Worm (Caenorhabditis elegans): ENCODE results near the gene acs-1.

The acs-1 gene

DNA sequence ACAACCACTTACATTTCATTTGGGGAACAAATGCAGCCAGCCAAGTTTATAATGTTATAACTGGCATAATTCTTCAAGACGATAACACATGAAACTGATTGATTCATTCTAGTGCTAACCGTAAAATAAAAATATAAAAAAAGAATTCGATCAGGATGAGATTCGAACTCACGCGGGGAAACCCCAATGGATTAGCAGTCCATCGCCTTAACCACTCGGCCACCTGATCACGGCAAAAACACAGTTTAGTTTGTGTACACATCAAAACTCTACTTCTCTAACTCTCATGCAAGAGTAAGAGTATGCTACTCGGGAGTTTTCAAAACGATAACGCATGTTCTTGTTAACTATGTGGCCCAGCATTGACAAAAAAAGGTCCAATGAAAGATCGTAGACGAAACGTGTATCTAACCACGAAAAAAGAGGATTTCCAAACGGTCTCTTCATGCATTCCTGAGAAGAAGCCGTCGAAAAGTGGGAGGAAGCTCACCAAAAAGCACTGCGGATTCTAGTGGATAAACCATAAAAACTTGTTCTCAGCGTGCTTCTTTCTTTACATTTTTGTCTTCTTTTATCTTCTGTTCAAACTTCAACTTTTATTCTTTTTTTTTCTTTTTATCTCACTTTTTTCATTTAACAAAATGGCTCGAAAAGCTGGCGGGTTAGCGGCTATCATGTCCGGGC is 27.1 kb downstream of the acs-1 start, which contains the start of gene twk-10 (continued):
- peak; percentile 84; the same call in 1 of the 2 replicates for TF ChIP-seq ztf-25 (GFP tag; IDR thresholded peaks at IDR 0.05)
- no peak for TF ChIP-seq cebp-1 (GFP tag; IDR thresholded peaks at IDR 0.05)
- TF ChIP-seq cebp-1 (tag; optimal IDR thresholded peaks at IDR 0.05), result no peak
- peak; percentile 8 for TF ChIP-seq T26A5.8 (tag; optimal IDR thresholded peaks at IDR 0.05)
- peak; percentile 35 for TF ChIP-seq T07F8.4 (tag; optimal IDR thresholded peaks at IDR 0.05)
- peak; percentile 7 for TF ChIP-seq lsl-1 (GFP tag; optimal IDR thresholded peaks at IDR 0.05)
- 0 out of 2 replicates have a peak, but pooled peaks have one; percentile 55 for TF ChIP-seq madf-3 (GFP tag; IDR thresholded peaks at IDR 0.05)
- peak; percentile 15 for TF ChIP-seq B0035.1 (tag; optimal IDR thresholded peaks at IDR 0.05)
- TF ChIP-seq ceh-58 (GFP tag; IDR thresholded peaks at IDR 0.05), result 0 out of 2 replicates have a peak, but pooled peaks have one; percentile 72
- peak; percentile 70 for TF ChIP-seq snpc-4 (GFP tag; optimal IDR thresholded peaks at IDR 0.05)
- TF ChIP-seq snpc-4 (tag; optimal IDR thresholded peaks at IDR 0.05), result peak in 1 of 4 experiments; percentile 35
- no peak for TF ChIP-seq F39B2.1 (GFP tag; IDR thresholded peaks at IDR 0.05)
- no peak for TF ChIP-seq xnd-1 (tag; optimal IDR thresholded peaks at IDR 0.05)
- peak; percentile 52; the same call in 1 of the 2 replicates for TF ChIP-seq rcor-1 (GFP tag; IDR thresholded peaks at IDR 0.05)
- TF ChIP-seq K11D2.4 (GFP tag; IDR thresholded peaks at IDR 0.05), result no peak
- peak; percentile 73; the same call in 1 of the 2 replicates for TF ChIP-seq nfyb-1 (GFP tag; IDR thresholded peaks at IDR 0.05)
- TF ChIP-seq lsy-27 (tag; optimal IDR thresholded peaks at IDR 0.05; ENCODE audit: borderline replicate concordance, insufficient read depth), result peak; percentile 51

DNA sequence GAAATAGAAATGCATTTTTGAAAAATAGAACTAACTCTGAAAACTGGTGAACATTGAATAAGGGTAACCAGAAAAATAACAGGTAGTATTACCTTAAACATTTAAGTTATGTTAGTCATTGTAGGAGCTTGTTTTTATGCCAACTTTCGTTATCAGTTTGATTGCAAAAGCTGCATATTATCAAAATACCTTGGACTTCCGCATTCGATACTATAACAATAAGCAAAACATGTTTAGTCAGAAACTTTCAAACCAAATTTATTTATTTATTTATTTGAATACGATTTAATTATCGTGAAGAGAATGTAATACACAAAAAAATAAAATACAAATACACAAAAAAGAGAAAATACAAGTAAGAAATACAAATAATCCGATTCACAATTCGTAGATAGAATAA is 29.5 kb downstream of the acs-1 start, which contains the start of gene K04A8.19:
Gene K04A8.19, minus strand, starts transcription at position 101 of the 400 bp plus-strand sequence.
- no peak for TF ChIP-seq T07F8.4 (tag; optimal IDR thresholded peaks at IDR 0.05)
- no peak for TF ChIP-seq die-1 (tag; optimal IDR thresholded peaks at IDR 0.05)
- no peak for TF ChIP-seq ets-4 (GFP tag; optimal IDR thresholded peaks at IDR 0.05)
- no peak for TF ChIP-seq F22D6.2 (tag; optimal IDR thresholded peaks at IDR 0.05)
- no peak for TF ChIP-seq B0035.1 (tag; optimal IDR thresholded peaks at IDR 0.05)
- no peak for TF ChIP-seq C17E4.6 (GFP tag; IDR thresholded peaks at IDR 0.05)
- no peak for TF ChIP-seq sptf-2 (GFP tag; optimal IDR thresholded peaks at IDR 0.05)
- no peak for TF ChIP-seq ztf-6 (GFP tag; IDR thresholded peaks at IDR 0.05)
- no peak for TF ChIP-seq B0019.2 (GFP tag; conservative IDR thresholded peaks at IDR 0.05)
- no peak for TF ChIP-seq hlh-12 (tag; optimal IDR thresholded peaks at IDR 0.05)
- TF ChIP-seq let-607 (tag; optimal IDR thresholded peaks at IDR 0.05), result no peak
- no peak for TF ChIP-seq mxl-1 (tag; optimal IDR thresholded peaks at IDR 0.05)
- no peak for TF ChIP-seq F10E7.11 (tag; optimal IDR thresholded peaks at IDR 0.05)

- TF ChIP-seq sea-2 (GFP tag; IDR thresholded peaks at IDR 0.05) (no peak), attf-6 (GFP tag; IDR thresholded peaks at IDR 0.05) (no peak), snpc-4 (GFP tag; optimal IDR thresholded peaks at IDR 0.05) (no peak), snpc-4 (tag; optimal IDR thresholded peaks at IDR 0.05) (no peak), madf-3 (GFP tag; IDR thresholded peaks at IDR 0.05) (no peak), nfya-2 (GFP tag; IDR thresholded peaks at IDR 0.05) (no peak), ama-1 (optimal IDR thresholded peaks at IDR 0.05) (no peak), ama-1 (GFP tag; optimal IDR thresholded peaks at IDR 0.05) (no peak), gei-17 (GFP tag; optimal IDR thresholded peaks at IDR 0.05) (no peak), madf-10 (tag; optimal IDR thresholded peaks at IDR 0.05) (no peak), snpc-1.1 (tag; optimal IDR thresholded peaks at IDR 0.05; ENCODE audit: insufficient read depth) (no peak), somi-1 (GFP tag; optimal IDR thresholded peaks at IDR 0.05) (no peak), aptf-3 (GFP tag; IDR thresholded peaks at IDR 0.05) (no peak), ccch-3 (GFP tag; optimal IDR thresholded peaks at IDR 0.05) (no peak), Y79H2A.3 (GFP tag; conservative IDR thresholded peaks at IDR 0.05) (no peak), madf-6 (GFP tag; IDR thresholded peaks at IDR 0.05) (no peak)
Measured at ce11 chrV:6557035-6557434, 32.2 kb downstream of the acs-1 start, which contains the start of gene spp-27. TSS of gene spp-27 (minus strand) at chrV:6557135.

All from whole organism, young adult.